Worm (Caenorhabditis elegans) whole organism, L2 larva: ENCODE measurements around the gene col-87.

ENCODE experiments used
- dmd-4 ChIP-seq: sonication (generic microtip); optimal IDR thresholded peaks from 2 replicates; lab custom pipeline; 2017; ENCODE audit warnings: missing biosample characterization, missing genetic modification characterization
- egl-27 ChIP-seq: sonication (generic microtip); optimal IDR thresholded peaks from 3 replicates; lab custom pipeline; 2017; ENCODE audit warnings: missing biosample characterization, missing genetic modification reagents, missing genetic modification characterization
- nhr-12 ChIP-seq: fragments of 150-350 bp; optimal IDR thresholded peaks from 2 replicates; lab custom pipeline; 2014; ENCODE audit warnings: missing biosample characterization, missing genetic modification characterization
- nhr-129 ChIP-seq: fragments of 150-350 bp; optimal IDR thresholded peaks from 2 replicates; lab custom pipeline; 2014; ENCODE audit warnings: missing biosample characterization, missing genetic modification characterization
- snpc-4 ChIP-seq: fragments of 150-350 bp; optimal IDR thresholded peaks from 2 replicates; lab custom pipeline; 2014; ENCODE audit warnings: missing biosample characterization, missing genetic modification characterization
- unc-55 ChIP-seq: fragments of 150-350 bp; sonication (generic microtip); optimal IDR thresholded peaks from 3 replicates; lab custom pipeline; 2014; ENCODE audit warnings: missing biosample characterization, missing genetic modification reagents, missing genetic modification characterization
- unc-62 ChIP-seq: fragments of 150-350 bp; optimal IDR thresholded peaks from 2 replicates; lab custom pipeline; 2014; ENCODE audit warnings: missing biosample characterization, missing genetic modification reagents, missing genetic modification characterization

DNA sequence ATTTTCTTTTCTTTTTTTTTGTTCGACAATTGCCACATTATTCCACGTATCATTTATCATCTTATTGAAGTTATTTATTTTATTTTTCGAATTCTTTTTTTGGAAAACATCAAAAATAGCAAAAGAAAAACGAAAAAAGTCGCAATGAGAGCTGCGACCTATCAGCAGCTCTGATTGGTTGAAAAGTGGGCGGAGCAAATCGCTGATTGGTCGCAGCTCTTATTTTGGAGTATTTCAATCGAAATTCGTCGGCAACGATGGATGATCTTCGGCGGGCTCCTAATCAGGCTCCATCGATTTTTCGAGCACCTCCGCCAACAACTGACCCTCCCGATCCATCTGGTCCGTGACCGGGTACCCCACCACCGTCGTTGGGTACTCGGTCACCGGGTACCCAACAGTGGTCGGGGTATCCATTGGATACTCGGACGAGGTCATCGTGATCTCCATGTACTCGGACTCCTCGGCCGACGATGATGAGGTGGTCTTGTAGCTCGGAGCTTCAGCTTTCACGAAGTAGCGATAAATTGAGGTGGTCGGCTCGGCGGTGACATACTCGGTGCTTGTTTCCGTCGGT, 4.6 kb downstream of the col-87 start:
- no peak for TF ChIP-seq dmd-4 (tag; lab: Kevin White, UChicago)
- TF ChIP-seq nhr-129 (tag; lab: Kevin White, UChicago): no peak
- no peak for TF ChIP-seq unc-62 (GFP tag; lab: Kevin White, UChicago)
- TF ChIP-seq nhr-12 (tag; lab: Kevin White, UChicago): no peak
- no peak for TF ChIP-seq unc-55 (GFP tag; lab: Kevin White, UChicago)
- TF ChIP-seq egl-27: no peak
- TF ChIP-seq snpc-4 (tag; lab: Kevin White, UChicago): no peak
